Worm (Caenorhabditis elegans) whole organism, young adult: ENCODE measurements around the gene col-104.
A peak's percentile ranks its signal among the peaks of the same experiment; 100 is the strongest.

Experiments
- B0261.1 ChIP-seq: sonication (generic microtip); optimal IDR thresholded peaks from 2 replicates; lab custom pipeline; 2016; ENCODE audit warnings: mild to moderate bottlenecking, missing genetic modification characterization, moderate library complexity, missing compliant biosample characterization
- B0336.3 ChIP-seq: fragments of 200-800 bp; sonication (Bioruptor generic); IDR thresholded peaks from 2 replicates; pipeline ENCODE4 v1.3.6; 2022; ENCODE audit warnings: missing genetic modification characterization, missing compliant biosample characterization
- C06A6.2 ChIP-seq: fragments of 200-800 bp; sonication (Bioruptor generic); conservative IDR thresholded peaks from 2 replicates; pipeline ENCODE4 v1.3.6; 2022; ENCODE audit warnings: missing genetic modification characterization, missing compliant biosample characterization
- D2030.7 ChIP-seq: fragments of 200-800 bp; sonication (Bioruptor generic); IDR thresholded peaks from 2 replicates; pipeline ENCODE4 v1.3.6; 2022; ENCODE audit warnings: missing genetic modification reagents, missing genetic modification characterization, missing compliant biosample characterization
- F57C9.4 ChIP-seq: sonication (generic microtip); optimal IDR thresholded peaks from 2 replicates; lab custom pipeline; 2017; ENCODE audit warnings: mild to moderate bottlenecking, missing genetic modification characterization, missing compliant biosample characterization
- K11D2.4 ChIP-seq: fragments of 200-800 bp; sonication (Bioruptor generic); IDR thresholded peaks from 2 replicates; pipeline ENCODE4 v1.3.6; 2022; ENCODE audit warnings: missing genetic modification reagents, missing genetic modification characterization, missing compliant biosample characterization
- Y56A3A.18 ChIP-seq: fragments of 200-800 bp; sonication (Bioruptor generic); IDR thresholded peaks from 2 replicates; pipeline ENCODE4 v1.3.6; 2022; ENCODE audit warnings: missing genetic modification reagents, missing genetic modification characterization, missing compliant biosample characterization
- ZK185.1 ChIP-seq: sonication (generic microtip); optimal IDR thresholded peaks from 2 replicates; lab custom pipeline; 2016; ENCODE audit warnings: mild to moderate bottlenecking, missing genetic modification characterization, missing compliant biosample characterization; ENCODE audit not compliant: poor library complexity, severe bottlenecking
- attf-3 ChIP-seq: fragments of 200-800 bp; sonication (Bioruptor generic); conservative IDR thresholded peaks from 2 replicates; pipeline ENCODE4 v1.3.6; 2022; ENCODE audit warnings: missing genetic modification reagents, missing genetic modification characterization, missing compliant biosample characterization
- attf-5 ChIP-seq: fragments of 200-800 bp; sonication (Bioruptor generic); optimal IDR thresholded peaks from 2 replicates; lab custom pipeline; 2018; ENCODE audit warnings: mild to moderate bottlenecking, missing genetic modification characterization, missing compliant biosample characterization
- bed-1 ChIP-seq: fragments of 200-800 bp; sonication (Bioruptor generic); IDR thresholded peaks from 2 replicates; pipeline ENCODE4 v1.3.6; 2022; ENCODE audit warnings: missing genetic modification reagents, missing genetic modification characterization, missing compliant biosample characterization
- bed-2 ChIP-seq: fragments of 200-800 bp; sonication (Bioruptor generic); IDR thresholded peaks from 2 replicates; pipeline ENCODE4 v1.3.6; 2022; ENCODE audit warnings: missing genetic modification reagents, missing genetic modification characterization, missing compliant biosample characterization
- ccch-3 ChIP-seq: fragments of 200-800 bp; sonication (Bioruptor generic); optimal IDR thresholded peaks from 2 replicates; lab custom pipeline; 2018; ENCODE audit warnings: mild to moderate bottlenecking, missing genetic modification characterization, missing compliant biosample characterization
- cebp-1 ChIP-seq, 2 experiments: fragments of 200-800 bp in 1 of 2; sonication (Bioruptor generic) in 1 of 2; sonication (generic microtip) in 1 of 2; IDR thresholded peaks in 1 of 2; optimal IDR thresholded peaks in 1 of 2; 2 replicates each; pipeline versions ENCODE4 v1.3.6 to Lab custom; 2017 to 2022; ENCODE audit warnings: missing compliant biosample characterization in 2 of 2, missing genetic modification characterization in 2 of 2, mild to moderate bottlenecking in 1 of 2, missing genetic modification reagents in 1 of 2, moderate library complexity in 1 of 2
- ceh-100 ChIP-seq: fragments of 200-800 bp; sonication (Bioruptor generic); IDR thresholded peaks from 2 replicates; pipeline ENCODE4 v1.3.6; 2022; ENCODE audit warnings: missing genetic modification reagents, missing genetic modification characterization, missing compliant biosample characterization
- ceh-40 ChIP-seq: fragments of 200-800 bp; sonication (Bioruptor generic); IDR thresholded peaks from 2 replicates; pipeline ENCODE4 v1.3.6; 2022; ENCODE audit warnings: missing genetic modification characterization, missing compliant biosample characterization
- ceh-58 ChIP-seq: fragments of 200-800 bp; sonication (Bioruptor generic); IDR thresholded peaks from 2 replicates; pipeline ENCODE4 v1.3.6; 2022; ENCODE audit warnings: missing genetic modification characterization, missing compliant biosample characterization
- dpff-1 ChIP-seq: sonication (generic microtip); optimal IDR thresholded peaks from 2 replicates; lab custom pipeline; 2017; ENCODE audit warnings: mild to moderate bottlenecking, missing genetic modification characterization, missing compliant biosample characterization
- dpl-1 ChIP-seq: fragments of 150-350 bp; optimal IDR thresholded peaks from 2 replicates; lab custom pipeline; 2014; ENCODE audit warnings: missing biosample characterization, missing genetic modification reagents, missing genetic modification characterization
- egrh-3 ChIP-seq: fragments of 200-800 bp; sonication (Bioruptor generic); IDR thresholded peaks from 2 replicates; pipeline ENCODE4 v1.3.6; 2022; ENCODE audit warnings: missing genetic modification reagents, missing genetic modification characterization, missing compliant biosample characterization
- ets-4 ChIP-seq: fragments of 200-800 bp; sonication (Bioruptor generic); optimal IDR thresholded peaks from 2 replicates; lab custom pipeline; 2018; ENCODE audit warnings: mild to moderate bottlenecking, missing genetic modification characterization, missing compliant biosample characterization
- hlh-12 ChIP-seq: sonication (generic microtip); optimal IDR thresholded peaks from 2 replicates; lab custom pipeline; 2016; ENCODE audit warnings: missing genetic modification characterization, missing compliant biosample characterization
- hsf-1 ChIP-seq: fragments of 200-800 bp; sonication (Bioruptor generic); IDR thresholded peaks from 2 replicates; pipeline ENCODE4 v1.3.6; 2022; ENCODE audit warnings: missing genetic modification reagents, missing genetic modification characterization, missing compliant biosample characterization
- lin-54 ChIP-seq: fragments of 200-800 bp; sonication (Bioruptor generic); optimal IDR thresholded peaks from 2 replicates; lab custom pipeline; 2018; ENCODE audit warnings: mild to moderate bottlenecking, missing genetic modification characterization, missing compliant biosample characterization
- lir-1 ChIP-seq: fragments of 200-800 bp; sonication (Bioruptor generic); conservative IDR thresholded peaks from 2 replicates; pipeline ENCODE4 v1.3.6; 2022; ENCODE audit warnings: missing genetic modification reagents, missing genetic modification characterization, missing compliant biosample characterization
- madf-10 ChIP-seq: sonication (generic microtip); optimal IDR thresholded peaks from 2 replicates; lab custom pipeline; 2016; ENCODE audit warnings: mild to moderate bottlenecking, missing genetic modification characterization, missing compliant biosample characterization
- madf-6 ChIP-seq: fragments of 200-800 bp; sonication (Bioruptor generic); IDR thresholded peaks from 2 replicates; pipeline ENCODE4 v1.3.6; 2022; ENCODE audit warnings: missing genetic modification reagents, missing genetic modification characterization, missing compliant biosample characterization
- madf-8 ChIP-seq: fragments of 200-800 bp; sonication (Bioruptor generic); conservative IDR thresholded peaks from 2 replicates; pipeline ENCODE4 v1.3.6; 2022; ENCODE audit warnings: missing genetic modification reagents, missing genetic modification characterization, missing compliant biosample characterization
- mcd-1 ChIP-seq: fragments of 200-800 bp; sonication (Bioruptor generic); IDR thresholded peaks from 2 replicates; pipeline ENCODE4 v1.3.6; 2022; ENCODE audit warnings: missing genetic modification reagents, missing genetic modification characterization, missing compliant biosample characterization
- nfya-2 ChIP-seq: fragments of 200-800 bp; sonication (Bioruptor generic); IDR thresholded peaks from 2 replicates; pipeline ENCODE4 v1.3.6; 2022; ENCODE audit warnings: missing genetic modification reagents, missing genetic modification characterization, missing compliant biosample characterization
- nhr-120 ChIP-seq: fragments of 200-800 bp; sonication (Bioruptor generic); IDR thresholded peaks from 2 replicates; pipeline ENCODE4 v1.3.6; 2022; ENCODE audit warnings: missing genetic modification characterization, missing compliant biosample characterization
- nhr-80 ChIP-seq: sonication (generic microtip); optimal IDR thresholded peaks from 2 replicates; lab custom pipeline; 2016; ENCODE audit warnings: missing genetic modification characterization, missing compliant biosample characterization
- pbrm-1 ChIP-seq: fragments of 200-800 bp; sonication (Bioruptor generic); IDR thresholded peaks from 2 replicates; pipeline ENCODE4 v1.3.6; 2022; ENCODE audit warnings: missing genetic modification reagents, missing genetic modification characterization, missing compliant biosample characterization
- sea-2 ChIP-seq: fragments of 200-800 bp; sonication (Bioruptor generic); IDR thresholded peaks from 2 replicates; pipeline ENCODE4 v1.3.6; 2022; ENCODE audit warnings: missing genetic modification characterization, missing compliant biosample characterization
- snpc-1.1 ChIP-seq: sonication (generic microtip); optimal IDR thresholded peaks from 2 replicates; lab custom pipeline; 2017; ENCODE audit warnings: missing genetic modification characterization, mild to moderate bottlenecking, missing compliant biosample characterization, antibody characterized with exemption, moderate library complexity, missing genotype, missing genetic modification reagents; ENCODE audit not compliant: insufficient read depth
- snpc-1.3 ChIP-seq: sonication (generic microtip); optimal IDR thresholded peaks from 2 replicates; lab custom pipeline; 2017; ENCODE audit warnings: missing genetic modification characterization, mild to moderate bottlenecking, missing compliant biosample characterization, antibody characterized with exemption, moderate library complexity, missing genotype, missing genetic modification reagents; ENCODE audit not compliant: insufficient read depth
- snpc-3.4 ChIP-seq: sonication (generic microtip); optimal IDR thresholded peaks from 2 replicates; lab custom pipeline; 2017; ENCODE audit warnings: missing genetic modification characterization, mild to moderate bottlenecking, missing compliant biosample characterization, antibody characterized with exemption, moderate library complexity, missing genotype, missing genetic modification reagents
- sptf-2 ChIP-seq: fragments of 200-800 bp; sonication (Bioruptor generic); optimal IDR thresholded peaks from 2 replicates; lab custom pipeline; 2018; ENCODE audit warnings: mild to moderate bottlenecking, missing genetic modification characterization, missing compliant biosample characterization
- tbp1 ChIP-seq: fragments of 200-800 bp; sonication (Bioruptor generic); optimal IDR thresholded peaks from 2 replicates; lab custom pipeline; 2018; ENCODE audit warnings: mild to moderate bottlenecking, missing genetic modification characterization, missing compliant biosample characterization
- tlf-1 ChIP-seq: fragments of 200-800 bp; sonication (Bioruptor generic); optimal IDR thresholded peaks from 2 replicates; lab custom pipeline; 2018; ENCODE audit warnings: mild to moderate bottlenecking, missing genetic modification characterization, missing compliant biosample characterization
- unc-62 ChIP-seq: fragments of 150-350 bp; optimal IDR thresholded peaks from 2 replicates; lab custom pipeline; 2014; ENCODE audit warnings: missing biosample characterization, missing genetic modification reagents, missing genetic modification characterization
- zfh-2 ChIP-seq: fragments of 200-800 bp; sonication (Bioruptor generic); conservative IDR thresholded peaks from 2 replicates; pipeline ENCODE4 v1.3.6; 2022; ENCODE audit warnings: missing genetic modification reagents, missing genetic modification characterization, missing compliant biosample characterization
- zim-3 ChIP-seq: sonication (generic microtip); optimal IDR thresholded peaks from 2 replicates; lab custom pipeline; 2017; ENCODE audit warnings: mild to moderate bottlenecking, missing genetic modification characterization, moderate library complexity, missing compliant biosample characterization
- ztf-22 ChIP-seq: fragments of 200-800 bp; sonication (Bioruptor generic); optimal IDR thresholded peaks from 2 replicates; lab custom pipeline; 2018; ENCODE audit warnings: mild to moderate bottlenecking, missing genetic modification characterization, moderate library complexity, missing compliant biosample characterization

col-104 gene

DNA sequence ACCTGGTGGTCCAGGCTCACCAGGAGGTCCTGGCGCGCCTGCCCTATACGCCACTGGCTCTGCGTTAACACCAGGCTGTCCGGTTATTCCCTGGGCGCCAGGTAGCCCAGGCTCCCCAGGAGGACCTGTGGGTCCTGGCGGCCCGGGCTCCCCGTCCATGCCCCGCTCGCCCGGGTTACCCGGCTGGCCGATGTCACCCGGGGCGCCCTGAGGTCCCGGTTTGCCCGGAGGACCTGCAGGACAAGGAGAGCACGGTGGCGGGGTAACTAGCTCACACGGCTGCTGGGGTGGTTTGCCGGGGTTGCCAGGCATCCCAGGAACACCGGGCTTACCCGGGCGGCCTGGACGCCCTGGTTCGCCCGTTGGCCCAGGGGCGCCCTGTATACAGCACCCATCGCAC lies 3.0 kb upstream of the col-104 start (continued):
- TF ChIP-seq tbp1 (GFP tag; lab: Kevin White, UChicago) = no peak
- 0 out of 2 replicates have a peak, but pooled peaks have one; percentile 12 for TF ChIP-seq attf-3
- no peak for TF ChIP-seq ceh-40 (GFP tag; lab: Robert Waterston, UW)
- no peak for TF ChIP-seq snpc-3.4 (tag; lab: Kevin White, UChicago)
- no peak for TF ChIP-seq dpff-1 (tag; lab: Kevin White, UChicago)
- no peak for TF ChIP-seq hlh-12 (tag; lab: Kevin White, UChicago)
- TF ChIP-seq bed-2 (GFP tag; lab: Robert Waterston, UW) = no peak
- no peak for TF ChIP-seq ZK185.1 (tag; lab: Kevin White, UChicago)
- TF ChIP-seq madf-6 (GFP tag; lab: Robert Waterston, UW) = no peak
- no peak for TF ChIP-seq dpl-1 (GFP tag; lab: Kevin White, UChicago)
- TF ChIP-seq cebp-1 (GFP tag; IDR thresholded peaks at IDR 0.05; lab: Robert Waterston, UW) = no peak
- TF ChIP-seq cebp-1 (tag; optimal IDR thresholded peaks at IDR 0.05; lab: Kevin White, UChicago) = no peak
- TF ChIP-seq sptf-2 = no peak
- TF ChIP-seq nfya-2 (GFP tag; lab: Robert Waterston, UW) = no peak
- peak; percentile 53; the same call in 1 of the 2 replicates for TF ChIP-seq mcd-1 (GFP tag; lab: Robert Waterston, UW)
- no peak for TF ChIP-seq B0336.3 (GFP tag; lab: Robert Waterston, UW)

DNA sequence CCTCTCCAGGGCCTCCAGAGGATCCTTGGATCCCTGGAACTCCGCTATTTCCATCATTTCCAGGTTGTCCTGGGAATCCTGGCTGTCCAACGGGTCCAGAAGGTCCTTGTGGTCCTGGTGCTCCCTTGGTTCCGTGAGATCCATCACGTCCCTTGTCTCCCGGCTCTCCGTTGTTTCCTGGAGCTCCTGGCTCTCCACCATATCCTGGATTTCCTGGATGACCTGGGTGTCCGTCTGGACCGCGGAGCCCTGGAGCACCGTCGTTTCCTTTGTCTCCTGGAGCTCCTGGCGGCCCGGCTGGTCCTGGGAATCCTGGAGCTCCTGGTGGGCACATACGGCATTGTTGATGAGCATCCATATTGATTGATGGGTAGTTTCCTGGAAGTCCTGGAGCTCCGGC lies 1.3 kb downstream of the col-104 start:
- TF ChIP-seq madf-10 (tag; lab: Kevin White, UChicago) (no peak), egrh-3 (GFP tag; lab: Robert Waterston, UW) (peak; percentile 79; the same call in 1 of the 2 replicates), zfh-2 (peak; percentile 91)

DNA sequence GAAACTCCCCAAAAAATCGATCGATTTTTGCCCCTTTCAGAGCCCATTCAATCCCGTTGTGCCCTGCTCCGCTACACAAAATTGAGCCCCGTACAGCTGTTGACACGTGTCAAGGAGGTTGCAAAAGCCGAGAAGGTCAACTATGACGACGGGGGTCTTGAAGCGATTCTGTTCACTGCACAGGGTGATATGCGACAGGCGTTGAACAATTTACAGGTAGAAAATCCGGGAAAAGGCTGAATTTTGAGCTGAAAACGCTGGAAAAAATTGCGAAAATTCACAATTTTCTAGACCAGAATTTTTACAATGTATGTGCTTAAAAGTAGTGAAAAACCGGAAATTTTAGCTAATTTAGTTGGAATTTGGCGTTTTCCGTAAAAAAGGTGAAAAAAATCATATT lies 5.8 kb downstream of the col-104 start:
- TF ChIP-seq nhr-120 (GFP tag; lab: Robert Waterston, UW) (no peak), bed-2 (GFP tag; lab: Robert Waterston, UW) (no peak), ceh-40 (GFP tag; lab: Robert Waterston, UW) (no peak), snpc-1.3 (no peak), Y56A3A.18 (GFP tag; lab: Robert Waterston, UW) (no peak), ceh-100 (GFP tag; lab: Robert Waterston, UW) (no peak), madf-8 (GFP tag; lab: Robert Waterston, UW) (no peak), pbrm-1 (GFP tag; lab: Robert Waterston, UW) (no peak), tlf-1 (GFP tag; lab: Kevin White, UChicago) (no peak), nfya-2 (GFP tag; lab: Robert Waterston, UW) (no peak), C06A6.2 (no peak), hsf-1 (GFP tag; lab: Robert Waterston, UW) (no peak), attf-5 (GFP tag; lab: Kevin White, UChicago) (no peak), lir-1 (GFP tag; lab: Robert Waterston, UW) (no peak), dpff-1 (tag; lab: Kevin White, UChicago) (no peak), ceh-58 (GFP tag; lab: Robert Waterston, UW) (no peak), ztf-22 (GFP tag; lab: Kevin White, UChicago) (no peak), snpc-1.1 (no peak)

DNA sequence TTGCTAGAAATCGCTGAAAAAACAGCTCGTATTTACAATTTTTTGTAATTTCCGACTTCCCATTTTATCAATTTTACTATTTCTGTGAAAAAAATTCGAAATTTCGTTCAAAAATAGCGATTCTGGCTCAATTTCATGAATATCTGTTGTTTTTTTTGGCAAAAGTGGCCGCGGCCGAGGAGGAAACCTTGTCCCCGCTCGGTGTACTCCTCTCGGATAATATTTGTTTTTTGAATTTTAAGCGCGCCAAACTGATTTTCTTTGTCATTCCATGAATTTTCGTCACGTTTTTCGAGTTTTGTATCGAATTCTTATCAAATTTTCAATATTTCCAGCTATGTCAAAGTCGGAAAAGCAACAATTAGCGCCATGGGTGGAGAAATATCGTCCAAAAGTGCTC lies 8.1 kb downstream of the col-104 start, which contains the start of gene rfc-2:
Gene rfc-2, plus strand, starts transcription at position 334 of the 400 bp plus-strand sequence.
- TF ChIP-seq zim-3 (tag; lab: Kevin White, UChicago) (no peak), unc-62 (GFP tag; lab: Kevin White, UChicago) (no peak), bed-1 (no peak), B0261.1 (tag; lab: Kevin White, UChicago) (no peak), sea-2 (GFP tag; lab: Robert Waterston, UW) (no peak), K11D2.4 (GFP tag; lab: Robert Waterston, UW) (no peak), D2030.7 (0 out of 2 replicates have a peak, but pooled peaks have one; percentile 24), dpl-1 (GFP tag; lab: Kevin White, UChicago) (no peak), F57C9.4 (tag; lab: Kevin White, UChicago) (no peak), sptf-2 (no peak), ccch-3 (GFP tag; lab: Kevin White, UChicago) (no peak), lir-1 (GFP tag; lab: Robert Waterston, UW) (no peak), lin-54 (peak; percentile 4), ets-4 (GFP tag; lab: Kevin White, UChicago) (no peak), nhr-80 (no peak)
